Fruit fly (Drosophila melanogaster) S2 (cell line): ENCODE data around the gene Fit2.

Experiments
- CG8478 ChIP-seq: fragments of >200 bp; optimal IDR thresholded peaks from 2 replicates; lab custom pipeline; 2018
- CTCF ChIP-seq, 2 experiments: fragments of >200 bp; optimal IDR thresholded peaks; 2 replicates each; lab custom pipeline; 2018

dm6 chr3L:17007496-17007895 is 16.6 kb upstream of the Fit2 start:
- no peak for TF ChIP-seq CG8478 (lab: Kevin White, UChicago)
- no peak for TF ChIP-seq CTCF (optimal IDR thresholded peaks at IDR 0.05; lab: Kevin White, UChicago)
